Worm (Caenorhabditis elegans): ENCODE results near the gene cox-5A.

ce11 chrIII:12874606-12875066 lies 30.7 kb upstream of the cox-5A start, which contains the start of the genes mrg-1 and spcs-2:
- TF ChIP-seq lin-15B (tag; optimal IDR thresholded peaks at IDR 0.05) (peak; percentile 59), aly-2 (tag; optimal IDR thresholded peaks at IDR 0.05) (no peak), F26F4.8 (GFP tag; conservative IDR thresholded peaks at IDR 0.05) (no peak)
